Fruit fly (Drosophila melanogaster): ENCODE data around the gene CG17186.

The CG17186 gene

DNA sequence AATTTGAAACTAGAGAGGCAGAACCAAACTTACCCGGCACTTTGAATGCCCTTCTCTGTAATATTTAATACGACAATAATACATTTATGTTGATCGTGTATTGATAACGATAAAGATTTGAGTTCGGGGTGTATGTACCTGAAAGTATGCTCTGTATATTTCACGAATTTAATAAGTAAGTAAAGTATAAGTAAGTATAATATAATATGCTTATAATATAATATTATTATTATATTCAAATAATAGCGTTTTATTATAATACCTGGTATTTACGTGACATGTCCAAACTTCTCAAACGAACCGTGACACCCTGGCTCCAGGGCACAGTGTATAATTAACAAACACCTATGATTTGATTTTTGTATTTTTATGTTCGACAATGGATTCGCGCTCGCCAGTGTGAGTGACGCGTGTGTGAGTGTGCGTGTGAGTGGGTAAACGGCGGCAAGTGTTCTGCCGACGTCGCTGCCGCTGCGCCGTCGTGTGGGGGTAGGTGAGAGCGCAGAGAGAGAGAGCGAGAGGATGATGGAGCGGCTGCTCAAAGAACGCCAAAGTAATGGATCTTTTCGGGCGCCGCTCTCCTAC lies 12.4 kb upstream of the CG17186 start (continued):
- TF ChIP-seq CG7839 (tag; optimal IDR thresholded peaks at IDR 0.05) (peak; percentile 89), HHEX (GFP tag; optimal IDR thresholded peaks at IDR 0.05) (peak; percentile 83), sim (GFP tag; IDR thresholded peaks at IDR 0.05) (0 out of 2 replicates have a peak, but pooled peaks have one; percentile 6), sug (tag; optimal IDR thresholded peaks at IDR 0.05) (peak; percentile 60), CG32532 (GFP tag; IDR thresholded peaks at IDR 0.05) (peak; percentile 76), mld (GFP tag; IDR thresholded peaks at IDR 0.05; ENCODE audit: partially characterized antibody) (no peak), CG5180 (GFP tag; optimal IDR thresholded peaks at IDR 0.05) (peak; percentile 64), CG17829 (tag; optimal IDR thresholded peaks at IDR 0.05) (peak; percentile 59), CG11504 (tag; optimal IDR thresholded peaks at IDR 0.05) (peak; percentile 87), CG6654 (GFP tag; optimal IDR thresholded peaks at IDR 0.05) (peak; percentile 69), CG15073 (GFP tag; optimal IDR thresholded peaks at IDR 0.05) (no peak), CG7928 (GFP tag; optimal IDR thresholded peaks at IDR 0.05) (peak; percentile 50), CG14710 (tag; optimal IDR thresholded peaks at IDR 0.05) (peak; percentile 56), CG13123 (GFP tag; optimal IDR thresholded peaks at IDR 0.05) (no peak), nom (GFP tag; optimal IDR thresholded peaks at IDR 0.05) (no peak), CG6791 (GFP tag; IDR thresholded peaks at IDR 0.05; ENCODE audit: partially characterized antibody) (no peak), hkb (optimal IDR thresholded peaks at IDR 0.05) (no peak), hkb (GFP tag; IDR thresholded peaks at IDR 0.05) (peak; percentile 66), CG1024 (GFP tag; IDR thresholded peaks at IDR 0.05) (no peak), Hsf (GFP tag; optimal IDR thresholded peaks at IDR 0.05) (no peak), CG6854 (GFP tag; optimal IDR thresholded peaks at IDR 0.05) (peak; percentile 81), Max (GFP tag; optimal IDR thresholded peaks at IDR 0.05) (peak; percentile 47), grau (tag; optimal IDR thresholded peaks at IDR 0.05) (peak; percentile 85), CrebB (tag; optimal IDR thresholded peaks at IDR 0.05) (peak; percentile 44), disco-r (GFP tag; optimal IDR thresholded peaks at IDR 0.05) (no peak), CG10366 (GFP tag; IDR thresholded peaks at IDR 0.05) (peak; percentile 46; the same call in 1 of the 2 replicates), gfzf (GFP tag; optimal IDR thresholded peaks at IDR 0.05) (no peak), Stat92E (GFP tag; optimal IDR thresholded peaks at IDR 0.05) (no peak), gsb (GFP tag; IDR thresholded peaks at IDR 0.05) (0 out of 2 replicates have a peak, but pooled peaks have one; percentile 43), nmo (GFP tag; optimal IDR thresholded peaks at IDR 0.05) (peak; percentile 85), tx (GFP tag; optimal IDR thresholded peaks at IDR 0.05) (no peak), abd-A (tag; optimal IDR thresholded peaks at IDR 0.05) (peak; percentile 43), CG3726 (GFP tag; IDR thresholded peaks at IDR 0.05) (no peak), esg (GFP tag; conservative IDR thresholded peaks at IDR 0.05) (peak; percentile 53), PHDP (tag; optimal IDR thresholded peaks at IDR 0.05) (peak; percentile 85), chn (GFP tag; optimal IDR thresholded peaks at IDR 0.05) (no peak), tap (tag; optimal IDR thresholded peaks at IDR 0.05) (peak; percentile 67), CG34376 (GFP tag; optimal IDR thresholded peaks at IDR 0.05) (peak; percentile 68), amos (GFP tag; IDR thresholded peaks at IDR 0.05; ENCODE audit: partially characterized antibody) (no peak), insv (GFP tag; optimal IDR thresholded peaks at IDR 0.05) (no peak), CG12769 (tag; optimal IDR thresholded peaks at IDR 0.05) (peak; percentile 32), Pdp1 (GFP tag; optimal IDR thresholded peaks at IDR 0.05) (peak in 1 of 2 experiments; percentile 34), CG34224 (GFP tag; IDR thresholded peaks at IDR 0.05; ENCODE audit: partially characterized antibody) (no peak; the same call in 2 of the 3 replicates), Fer2 (tag; optimal IDR thresholded peaks at IDR 0.05) (peak; percentile 49), zf30C (GFP tag; optimal IDR thresholded peaks at IDR 0.05) (no peak)

All from whole organism, embryonic.